Fruit fly (Drosophila melanogaster): ENCODE results near the gene Surf6.

Surf6 gene

dm6 chr3R:19902328-19902727, 2.3 kb downstream of the Surf6 start (continued):
- no peak for TF ChIP-seq CG11085 (GFP tag; IDR thresholded peaks at IDR 0.05)
- TF ChIP-seq CG12744 (GFP tag; optimal IDR thresholded peaks at IDR 0.05): no peak
- peak; percentile 91 for TF ChIP-seq ftz-f1 (GFP tag; optimal IDR thresholded peaks at IDR 0.05)
- no peak for TF ChIP-seq lov (optimal IDR thresholded peaks at IDR 0.05)
- no peak for TF ChIP-seq lov (GFP tag; IDR thresholded peaks at IDR 0.05)
- TF ChIP-seq CG14014 (GFP tag; IDR thresholded peaks at IDR 0.05): peak; percentile 65; the same call in 1 of the 2 replicates
- TF ChIP-seq unc-4 (GFP tag; IDR thresholded peaks at IDR 0.05; ENCODE audit: partially characterized antibody): no peak
- peak; percentile 7 for TF ChIP-seq lilli (GFP tag; optimal IDR thresholded peaks at IDR 0.05)
- no peak for TF ChIP-seq CG8924 (tag; optimal IDR thresholded peaks at IDR 0.05)
- TF ChIP-seq NfI (GFP tag; optimal IDR thresholded peaks at IDR 0.05): no peak
- TF ChIP-seq CG5180 (GFP tag; optimal IDR thresholded peaks at IDR 0.05): no peak
- no peak for TF ChIP-seq CG12219 (GFP tag; optimal IDR thresholded peaks at IDR 0.05)
- no peak for TF ChIP-seq CG12104 (GFP tag; optimal IDR thresholded peaks at IDR 0.05)
- no peak for TF ChIP-seq pfk (GFP tag; optimal IDR thresholded peaks at IDR 0.05)
- TF ChIP-seq D (optimal IDR thresholded peaks at IDR 0.05): no peak
- TF ChIP-seq D (GFP tag; optimal IDR thresholded peaks at IDR 0.05): no peak
- TF ChIP-seq knrl (GFP tag; IDR thresholded peaks at IDR 0.05; ENCODE audit: partially characterized antibody): no peak
- TF ChIP-seq CG18599 (GFP tag; optimal IDR thresholded peaks at IDR 0.05): no peak
- TF ChIP-seq CG31365 (tag; optimal IDR thresholded peaks at IDR 0.05): no peak

DNA sequence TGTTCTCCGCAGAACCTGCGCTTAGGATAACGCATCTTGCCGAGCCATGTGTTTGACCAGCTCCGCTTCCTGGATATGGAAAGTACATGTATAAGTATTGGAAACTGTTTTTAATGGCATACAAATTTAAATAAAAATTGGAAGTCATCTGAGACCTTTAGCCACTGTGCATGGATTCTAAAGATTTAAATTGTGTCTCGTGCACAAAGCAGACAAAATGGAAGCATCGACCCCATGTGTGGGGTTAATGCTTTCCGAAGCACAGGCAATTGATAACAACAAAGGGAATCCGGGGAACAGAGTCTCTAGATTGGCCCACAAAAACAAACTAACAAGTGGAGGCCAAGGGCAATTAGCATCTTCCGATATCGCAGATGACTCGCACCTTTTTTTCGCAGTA, 2.9 kb downstream of the Surf6 start:
- TF ChIP-seq gsb-n (tag; optimal IDR thresholded peaks at IDR 0.05): no peak
- TF ChIP-seq CG2889 (GFP tag; IDR thresholded peaks at IDR 0.05): no peak
- no peak for TF ChIP-seq CG7271 (tag; optimal IDR thresholded peaks at IDR 0.05)
- no peak for TF ChIP-seq gro (GFP tag; optimal IDR thresholded peaks at IDR 0.05)

DNA sequence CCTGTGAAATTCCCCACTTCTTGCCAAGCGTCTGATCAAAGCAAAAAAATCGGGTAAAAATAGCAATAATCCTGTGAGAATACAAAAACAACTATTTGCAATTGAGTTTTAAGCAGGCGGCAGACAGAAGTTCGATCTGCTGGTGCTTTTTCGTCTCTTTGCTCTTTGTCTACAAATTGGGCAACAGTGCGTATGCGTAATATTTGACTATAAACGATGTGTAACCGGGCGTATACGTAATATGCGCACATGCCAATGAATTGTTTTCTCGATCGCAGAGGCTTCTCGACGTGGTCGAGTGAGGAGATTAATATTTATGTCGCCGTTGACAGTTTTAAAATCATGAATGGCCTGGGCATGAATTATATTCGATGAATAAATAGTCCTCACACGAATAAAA, 9.4 kb downstream of the Surf6 start:
- no peak for TF ChIP-seq pum (GFP tag; optimal IDR thresholded peaks at IDR 0.05)
- no peak for TF ChIP-seq CG17612 (GFP tag; IDR thresholded peaks at IDR 0.05)
- TF ChIP-seq ato (GFP tag; IDR thresholded peaks at IDR 0.05; ENCODE audit: partially characterized antibody): no peak
- peak in 1 of 2 experiments; percentile 62 for TF ChIP-seq Pdp1 (GFP tag; optimal IDR thresholded peaks at IDR 0.05)
- TF ChIP-seq CG14050 (GFP tag; IDR thresholded peaks at IDR 0.05): no peak
- no peak for TF ChIP-seq oc (tag; optimal IDR thresholded peaks at IDR 0.05)
- 0 out of 2 replicates have a peak, but pooled peaks have one; percentile 17 for TF ChIP-seq CG10959 (GFP tag; IDR thresholded peaks at IDR 0.05)
- no peak for TF ChIP-seq CG34376 (GFP tag; optimal IDR thresholded peaks at IDR 0.05)
- no peak for TF ChIP-seq schlank (tag; optimal IDR thresholded peaks at IDR 0.05)
- peak; percentile 93 for TF ChIP-seq CG7372 (GFP tag; IDR thresholded peaks at IDR 0.05)
- TF ChIP-seq CG10979 (tag; optimal IDR thresholded peaks at IDR 0.05): peak; percentile 6

DNA sequence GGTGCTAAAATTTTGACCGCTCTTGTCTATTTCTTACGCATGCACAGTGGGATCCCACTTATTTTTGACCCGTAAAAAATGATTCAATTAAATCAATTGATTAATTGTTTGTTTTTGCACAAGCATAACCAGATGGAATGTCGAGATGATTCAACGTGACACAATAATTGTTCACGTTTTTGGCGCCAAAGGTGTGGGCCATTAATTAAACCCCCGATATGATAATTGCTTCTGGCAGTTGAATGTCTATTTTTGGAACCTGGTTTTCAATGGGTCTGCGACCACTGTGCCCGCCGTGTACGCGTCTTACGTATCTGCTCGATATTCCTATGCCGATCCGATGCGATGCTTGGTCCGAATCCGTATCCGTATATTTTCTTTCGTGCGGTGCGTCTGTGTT, 12.6 kb downstream of the Surf6 start:
- TF ChIP-seq CG4854 (GFP tag; optimal IDR thresholded peaks at IDR 0.05) (peak; percentile 38), HLH3B (GFP tag; IDR thresholded peaks at IDR 0.05) (peak; percentile 52; the same call in 1 of the 2 replicates), Gug (GFP tag; IDR thresholded peaks at IDR 0.05) (peak; percentile 73; the same call in 3 of the 4 replicates), Med (GFP tag) (peak; percentile 97), hb (GFP tag; IDR thresholded peaks at IDR 0.05; ENCODE audit: partially characterized antibody) (no peak), Rx (GFP tag; IDR thresholded peaks at IDR 0.05) (peak; percentile 53), CG12219 (GFP tag; optimal IDR thresholded peaks at IDR 0.05) (peak; percentile 72), wor (GFP tag; IDR thresholded peaks at IDR 0.05) (0 out of 2 replicates have a peak, but pooled peaks have one; percentile 20), CG12299 (tag; optimal IDR thresholded peaks at IDR 0.05) (peak; percentile 36), Sin3A (optimal IDR thresholded peaks at IDR 0.05) (no peak), BtbVII (GFP tag; optimal IDR thresholded peaks at IDR 0.05) (peak; percentile 60), CG11504 (tag; optimal IDR thresholded peaks at IDR 0.05) (peak; percentile 78), HLH54F (GFP tag; optimal IDR thresholded peaks at IDR 0.05) (peak; percentile 55), Elba2 (GFP tag; optimal IDR thresholded peaks at IDR 0.05) (no peak), NC2β (GFP tag; optimal IDR thresholded peaks at IDR 0.05) (peak; percentile 73), CG6854 (GFP tag; optimal IDR thresholded peaks at IDR 0.05) (peak; percentile 44)
